Fruit fly (Drosophila melanogaster): Measurements from ENCODE around the gene CG34453.

The CG34453 gene

dm6 chr3L:233251-233650 is at the start of gene CG34453:
Gene CG34453, minus strand, starts transcription at chr3L:233351.
- TF ChIP-seq CG8159 (tag; optimal IDR thresholded peaks at IDR 0.05) = no peak
- no peak for TF ChIP-seq Pif1B (GFP tag; optimal IDR thresholded peaks at IDR 0.05)
- no peak for TF ChIP-seq CG17806 (tag; optimal IDR thresholded peaks at IDR 0.05)
- no peak for TF ChIP-seq EcR (GFP tag; optimal IDR thresholded peaks at IDR 0.05)
- TF ChIP-seq CG13204 (GFP tag; optimal IDR thresholded peaks at IDR 0.05) = no peak
- TF ChIP-seq gl (tag; optimal IDR thresholded peaks at IDR 0.05) = no peak
- TF ChIP-seq Snoo (tag; optimal IDR thresholded peaks at IDR 0.05) = no peak
- no peak for TF ChIP-seq CG12605 (GFP tag; IDR thresholded peaks at IDR 0.05)
- TF ChIP-seq CG10348 (GFP tag; IDR thresholded peaks at IDR 0.05) = no peak

dm6 chr3L:282276-282675 is 49.1 kb upstream of the CG34453 start:
- TF ChIP-seq rn (GFP tag; IDR thresholded peaks at IDR 0.05) (no peak), CG8159 (tag; optimal IDR thresholded peaks at IDR 0.05) (no peak), Ets98B (GFP tag; IDR thresholded peaks at IDR 0.05) (peak; percentile 18; the same call in 1 of the 2 replicates), CG8301 (tag; optimal IDR thresholded peaks at IDR 0.05) (no peak), CG4496 (GFP tag; IDR thresholded peaks at IDR 0.05) (peak; percentile 57; the same call in 2 of the 3 replicates), CG12605 (GFP tag; IDR thresholded peaks at IDR 0.05) (peak; percentile 45; the same call in 1 of the 2 replicates), D1 (tag; optimal IDR thresholded peaks at IDR 0.05) (no peak), CG13204 (GFP tag; optimal IDR thresholded peaks at IDR 0.05) (peak; percentile 87), CG14655 (GFP tag; optimal IDR thresholded peaks at IDR 0.05) (no peak), EcR (GFP tag; optimal IDR thresholded peaks at IDR 0.05) (peak; percentile 58)

dm6 chr3L:276736-277487 is 43.8 kb upstream of the CG34453 start, which contains the start of gene RhoGEF3:
Gene RhoGEF3, plus strand, starts transcription at chr3L:277437.
- TF ChIP-seq CG15710 (tag; optimal IDR thresholded peaks at IDR 0.05) (no peak), fd96Ca (GFP tag; IDR thresholded peaks at IDR 0.05) (no peak), Pif1A (GFP tag; optimal IDR thresholded peaks at IDR 0.05) (no peak), Ets98B (GFP tag; IDR thresholded peaks at IDR 0.05) (no peak), EcR (GFP tag; optimal IDR thresholded peaks at IDR 0.05) (no peak), rn (GFP tag; IDR thresholded peaks at IDR 0.05) (no peak), CG8159 (tag; optimal IDR thresholded peaks at IDR 0.05) (no peak), CG10348 (GFP tag; IDR thresholded peaks at IDR 0.05) (no peak), CG8301 (tag; optimal IDR thresholded peaks at IDR 0.05) (no peak), Pif1B (GFP tag; optimal IDR thresholded peaks at IDR 0.05) (no peak), CG32121 (GFP tag; IDR thresholded peaks at IDR 0.05) (no peak), CG17806 (tag; optimal IDR thresholded peaks at IDR 0.05) (no peak), CG4496 (GFP tag; IDR thresholded peaks at IDR 0.05) (no peak), CG12605 (GFP tag; IDR thresholded peaks at IDR 0.05) (no peak), Snoo (tag; optimal IDR thresholded peaks at IDR 0.05) (no peak)

- TF ChIP-seq Pif1A (GFP tag; optimal IDR thresholded peaks at IDR 0.05) = no peak
- no peak for TF ChIP-seq CG10348 (GFP tag; IDR thresholded peaks at IDR 0.05)
- TF ChIP-seq D1 (tag; optimal IDR thresholded peaks at IDR 0.05) = no peak
- TF ChIP-seq CG8301 (tag; optimal IDR thresholded peaks at IDR 0.05) = no peak
Measured at dm6 chr3L:274855-275254, 41.7 kb upstream of the CG34453 start, which contains the start of gene ttm2. Gene ttm2, plus strand, starts transcription at chr3L:275155.

- TF ChIP-seq Pif1A (GFP tag; optimal IDR thresholded peaks at IDR 0.05) (no peak), Ets98B (GFP tag; IDR thresholded peaks at IDR 0.05) (no peak), CG10348 (GFP tag; IDR thresholded peaks at IDR 0.05) (no peak), gl (tag; optimal IDR thresholded peaks at IDR 0.05) (no peak), CG14655 (GFP tag; optimal IDR thresholded peaks at IDR 0.05) (no peak), rn (GFP tag; IDR thresholded peaks at IDR 0.05) (no peak), CG9948 (tag; optimal IDR thresholded peaks at IDR 0.05) (no peak), CG8301 (tag; optimal IDR thresholded peaks at IDR 0.05) (no peak), fd96Ca (GFP tag; IDR thresholded peaks at IDR 0.05) (no peak), CG12605 (GFP tag; IDR thresholded peaks at IDR 0.05) (no peak)
Measured at dm6 chr3L:273291-273690, 40.1 kb upstream of the CG34453 start, which contains the start of gene CG32845. Gene CG32845, minus strand, starts transcription at chr3L:273391.

- TF ChIP-seq Ets98B (GFP tag; IDR thresholded peaks at IDR 0.05) = peak; percentile 50; the same call in 1 of the 2 replicates
- TF ChIP-seq CG14655 (GFP tag; optimal IDR thresholded peaks at IDR 0.05) = no peak
- TF ChIP-seq gl (tag; optimal IDR thresholded peaks at IDR 0.05) = no peak
- TF ChIP-seq CG17806 (tag; optimal IDR thresholded peaks at IDR 0.05) = no peak
- TF ChIP-seq CG13204 (GFP tag; optimal IDR thresholded peaks at IDR 0.05) = peak; percentile 22
- TF ChIP-seq CG32121 (GFP tag; IDR thresholded peaks at IDR 0.05) = no peak
- peak; percentile 89 for TF ChIP-seq EcR (GFP tag; optimal IDR thresholded peaks at IDR 0.05)
- no peak for TF ChIP-seq CG8301 (tag; optimal IDR thresholded peaks at IDR 0.05)
- TF ChIP-seq rn (GFP tag; IDR thresholded peaks at IDR 0.05) = no peak
- no peak for TF ChIP-seq CG4496 (GFP tag; IDR thresholded peaks at IDR 0.05)
- TF ChIP-seq CG15710 (tag; optimal IDR thresholded peaks at IDR 0.05) = no peak
- TF ChIP-seq CG34367 (tag; optimal IDR thresholded peaks at IDR 0.05) = no peak
- TF ChIP-seq CG12605 (GFP tag; IDR thresholded peaks at IDR 0.05) = peak; percentile 47; the same call in 1 of the 2 replicates
- TF ChIP-seq Pif1B (GFP tag; optimal IDR thresholded peaks at IDR 0.05) = no peak
Measured at dm6 chr3L:271501-272249, 38.5 kb upstream of the CG34453 start.

Data from whole organism, pupa.